Worm (Caenorhabditis elegans) whole organism, L4 larva: Measurements from ENCODE around the gene Y48B6A.5.

Source experiments
- ama-1 ChIP-seq: fragments of 150-350 bp; optimal IDR thresholded peaks from 2 replicates; lab custom pipeline; 2014; ENCODE audit warnings: inconsistent platforms, mixed read lengths
- ceh-82 ChIP-seq: sonication (generic microtip); optimal IDR thresholded peaks from 2 replicates; lab custom pipeline; 2017; ENCODE audit warnings: missing biosample characterization, missing genetic modification characterization
- nhr-237 ChIP-seq: sonication (generic microtip); optimal IDR thresholded peaks from 2 replicates; lab custom pipeline; 2017; ENCODE audit warnings: missing biosample characterization, missing genetic modification characterization

DNA sequence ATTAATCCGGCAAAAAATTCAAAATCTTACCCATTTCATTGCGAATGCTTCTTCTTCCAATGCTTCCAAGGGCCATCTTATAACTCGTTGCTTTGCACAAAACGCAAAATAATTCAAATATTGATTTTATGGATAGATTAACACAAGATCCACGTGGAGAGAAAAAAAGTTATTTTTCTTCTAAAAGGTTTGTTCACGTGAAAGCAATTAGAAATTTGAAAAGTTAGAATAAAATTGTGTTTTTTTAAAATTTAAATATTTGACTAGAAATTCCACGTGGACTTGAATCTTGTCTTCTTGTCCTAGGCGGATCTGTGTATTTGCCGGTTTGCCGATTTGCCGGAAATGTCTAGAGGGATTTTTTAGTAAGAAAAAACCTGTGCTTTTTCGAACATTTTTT is at the start of gene Y48B6A.5:
- no peak for TF ChIP-seq nhr-237
- no peak for TF ChIP-seq ama-1
- TF ChIP-seq ceh-82 (tag; lab: Kevin White, UChicago), result no peak
